Worm (Caenorhabditis elegans): ENCODE results near the gene F42A10.6.

Gene F42A10.6

ce11 chrIII:6146797-6147196 is 29.9 kb downstream of the F42A10.6 start:
- TF ChIP-seq sem-2 (GFP tag; optimal IDR thresholded peaks at IDR 0.05) (no peak), blmp-1 (tag; optimal IDR thresholded peaks at IDR 0.05) (no peak), ceh-43 (GFP tag; optimal IDR thresholded peaks at IDR 0.05) (no peak), lsy-2 (tag; optimal IDR thresholded peaks at IDR 0.05) (no peak), ceh-83 (GFP tag; optimal IDR thresholded peaks at IDR 0.05) (no peak), unc-120 (tag; optimal IDR thresholded peaks at IDR 0.05; ENCODE audit: poor library complexity, severe bottlenecking) (no peak), pha-4 (tag; optimal IDR thresholded peaks at IDR 0.05) (no peak), nhr-76 (tag; optimal IDR thresholded peaks at IDR 0.05) (no peak), sptf-1 (tag; optimal IDR thresholded peaks at IDR 0.05) (no peak), mab-5 (tag; optimal IDR thresholded peaks at IDR 0.05) (no peak), ztf-11 (tag; optimal IDR thresholded peaks at IDR 0.05) (no peak), elt-3 (tag; optimal IDR thresholded peaks at IDR 0.05) (no peak), lin-13 (tag; optimal IDR thresholded peaks at IDR 0.05) (no peak), nhr-28 (tag; optimal IDR thresholded peaks at IDR 0.05) (no peak), flh-1 (GFP tag; optimal IDR thresholded peaks at IDR 0.05) (no peak), nhr-237 (tag; optimal IDR thresholded peaks at IDR 0.05) (no peak), snpc-4 (tag; optimal IDR thresholded peaks at IDR 0.05) (no peak), drap-1 (GFP tag; optimal IDR thresholded peaks at IDR 0.05) (no peak), tbx-8 (GFP tag; optimal IDR thresholded peaks at IDR 0.05) (no peak), lin-32 (GFP tag; optimal IDR thresholded peaks at IDR 0.05) (no peak)

- TF ChIP-seq unc-120 (tag; optimal IDR thresholded peaks at IDR 0.05; ENCODE audit: poor library complexity, severe bottlenecking) (no peak), nhr-28 (tag; optimal IDR thresholded peaks at IDR 0.05) (no peak), flh-1 (GFP tag; optimal IDR thresholded peaks at IDR 0.05) (no peak), nhr-76 (tag; optimal IDR thresholded peaks at IDR 0.05) (no peak), ceh-43 (GFP tag; optimal IDR thresholded peaks at IDR 0.05) (no peak), unc-39 (tag; optimal IDR thresholded peaks at IDR 0.05) (no peak), nhr-2 (tag; optimal IDR thresholded peaks at IDR 0.05) (no peak), pha-4 (tag; optimal IDR thresholded peaks at IDR 0.05) (no peak), mls-2 (tag; optimal IDR thresholded peaks at IDR 0.05) (no peak), lin-32 (GFP tag; optimal IDR thresholded peaks at IDR 0.05) (no peak), sem-2 (GFP tag; optimal IDR thresholded peaks at IDR 0.05) (no peak), elt-1 (tag; optimal IDR thresholded peaks at IDR 0.05; ENCODE audit: borderline replicate concordance, insufficient read depth) (no peak)
These were observed 30.8 kb downstream of the F42A10.6 start, which contains the start of gene Y42G9A.3 for ce11 chrIII:6145896-6146295. Gene Y42G9A.3 (plus strand): TSS chrIII:6146258.

- TF ChIP-seq bed-3 (GFP tag; optimal IDR thresholded peaks at IDR 0.05) (no peak), drap-1 (GFP tag; optimal IDR thresholded peaks at IDR 0.05) (no peak), lsy-2 (tag; optimal IDR thresholded peaks at IDR 0.05) (no peak), ceh-83 (GFP tag; optimal IDR thresholded peaks at IDR 0.05) (no peak), pha-4 (tag; optimal IDR thresholded peaks at IDR 0.05) (no peak)
These were observed 31.4 kb downstream of the F42A10.6 start for ce11 chrIII:6145309-6145708.

ce11 chrIII:6144390-6144962 is 32.2 kb downstream of the F42A10.6 start:
- no peak for TF ChIP-seq tbx-8 (GFP tag; optimal IDR thresholded peaks at IDR 0.05)
- TF ChIP-seq ceh-83 (GFP tag; optimal IDR thresholded peaks at IDR 0.05): no peak
- no peak for TF ChIP-seq mls-2 (tag; optimal IDR thresholded peaks at IDR 0.05)
- TF ChIP-seq lin-32 (GFP tag; optimal IDR thresholded peaks at IDR 0.05): no peak
- TF ChIP-seq unc-62 (GFP tag; optimal IDR thresholded peaks at IDR 0.05): no peak
- no peak for TF ChIP-seq elt-3 (tag; optimal IDR thresholded peaks at IDR 0.05)
- TF ChIP-seq nhr-12 (tag; optimal IDR thresholded peaks at IDR 0.05): no peak
- no peak for TF ChIP-seq hlh-1 (tag; optimal IDR thresholded peaks at IDR 0.05)

ce11 chrIII:6141532-6141931 is 35.1 kb downstream of the F42A10.6 start:
- TF ChIP-seq zip-8 (tag; optimal IDR thresholded peaks at IDR 0.05) (no peak), lin-32 (GFP tag; optimal IDR thresholded peaks at IDR 0.05) (no peak), nhr-12 (tag; optimal IDR thresholded peaks at IDR 0.05) (no peak), ztf-11 (tag; optimal IDR thresholded peaks at IDR 0.05) (no peak), sptf-1 (tag; optimal IDR thresholded peaks at IDR 0.05) (no peak), nhr-76 (tag; optimal IDR thresholded peaks at IDR 0.05) (no peak), nhr-28 (tag; optimal IDR thresholded peaks at IDR 0.05) (no peak), cnd-1 (tag; optimal IDR thresholded peaks at IDR 0.05) (no peak), lin-13 (tag; optimal IDR thresholded peaks at IDR 0.05) (no peak), unc-39 (tag; optimal IDR thresholded peaks at IDR 0.05) (no peak), ham-2 (GFP tag; optimal IDR thresholded peaks at IDR 0.05) (no peak), nhr-2 (tag; optimal IDR thresholded peaks at IDR 0.05) (no peak)

Data from whole organism, mixed stage, embryonic.